Worm (Caenorhabditis elegans) whole organism, L2 larva: ENCODE data around the gene folr-1.

Experiments used
- ama-1 ChIP-seq: fragments of 150-350 bp; optimal IDR thresholded peaks from 2 replicates; lab custom pipeline; 2018; ENCODE audit warnings: inconsistent platforms
- ceh-82 ChIP-seq: fragments of 150-350 bp; optimal IDR thresholded peaks from 2 replicates; lab custom pipeline; 2014; ENCODE audit warnings: missing biosample characterization, missing genetic modification characterization
- egl-27 ChIP-seq: sonication (generic microtip); optimal IDR thresholded peaks from 3 replicates; lab custom pipeline; 2017; ENCODE audit warnings: missing biosample characterization, missing genetic modification reagents, missing genetic modification characterization
- elt-1 ChIP-seq: fragments of 150-350 bp; optimal IDR thresholded peaks from 2 replicates; lab custom pipeline; 2014; ENCODE audit warnings: missing biosample characterization, missing genetic modification characterization
- fos-1 ChIP-seq: fragments of 150-350 bp; optimal IDR thresholded peaks from 2 replicates; lab custom pipeline; 2014; ENCODE audit warnings: missing biosample characterization, missing genetic modification characterization
- gmeb-1 ChIP-seq: fragments of 150-350 bp; optimal IDR thresholded peaks from 2 replicates; lab custom pipeline; 2014; ENCODE audit warnings: missing biosample characterization, missing genetic modification characterization
- lin-13 ChIP-seq: fragments of 150-350 bp; optimal IDR thresholded peaks from 2 replicates; lab custom pipeline; 2014; ENCODE audit warnings: missing biosample characterization, missing genetic modification reagents, missing genetic modification characterization
- nhr-10 ChIP-seq: sonication (generic microtip); optimal IDR thresholded peaks from 2 replicates; lab custom pipeline; 2017; ENCODE audit warnings: missing biosample characterization, missing genetic modification characterization
- nhr-11 ChIP-seq: fragments of 150-350 bp; optimal IDR thresholded peaks from 2 replicates; lab custom pipeline; 2014; ENCODE audit warnings: missing biosample characterization, missing genetic modification characterization
- nhr-25 ChIP-seq: fragments of 150-350 bp; sonication (generic microtip); optimal IDR thresholded peaks from 3 replicates; lab custom pipeline; 2014; ENCODE audit warnings: missing biosample characterization, missing genetic modification characterization
- snpc-4 ChIP-seq: fragments of 150-350 bp; optimal IDR thresholded peaks from 2 replicates; lab custom pipeline; 2014; ENCODE audit warnings: missing biosample characterization, missing genetic modification characterization
- unc-62 ChIP-seq: fragments of 150-350 bp; optimal IDR thresholded peaks from 2 replicates; lab custom pipeline; 2014; ENCODE audit warnings: missing biosample characterization, missing genetic modification reagents, missing genetic modification characterization
- zag-1 ChIP-seq: fragments of 150-350 bp; optimal IDR thresholded peaks from 2 replicates; lab custom pipeline; 2014; ENCODE audit warnings: missing biosample characterization, missing genetic modification characterization

DNA sequence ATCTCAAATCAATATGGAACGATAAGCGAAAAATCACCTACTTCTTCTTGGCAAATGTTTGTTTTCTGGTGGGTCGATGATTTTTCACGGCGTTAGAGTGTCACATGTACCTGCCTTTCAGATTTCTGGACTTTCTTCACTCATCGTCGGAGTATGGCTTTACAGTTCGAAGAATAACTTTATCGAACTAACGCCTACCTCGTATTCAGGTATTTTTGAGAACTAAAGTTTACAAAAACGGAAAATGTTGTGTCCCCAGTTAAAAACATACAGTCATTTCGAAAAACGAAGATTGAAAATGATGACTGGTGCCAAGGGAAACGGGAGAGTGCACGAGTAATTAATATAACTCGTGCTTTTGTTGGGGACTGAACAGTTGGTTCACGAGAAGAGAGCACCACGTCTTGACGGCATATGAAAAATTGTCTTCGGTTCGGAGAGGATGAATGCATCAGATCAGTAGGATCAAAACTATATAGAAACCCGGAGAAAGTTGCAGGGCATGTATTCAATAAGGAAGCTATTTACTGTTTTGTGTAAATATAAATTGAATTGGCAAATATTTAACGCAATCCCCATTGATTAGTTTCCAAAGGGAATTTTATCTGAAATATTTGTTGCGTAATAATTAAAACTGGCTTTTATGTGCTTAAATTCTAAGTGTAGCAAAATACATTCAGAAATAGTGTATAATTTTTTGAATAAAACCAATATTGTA is 14.4 kb downstream of the folr-1 start:
- TF ChIP-seq unc-62 (GFP tag; lab: Kevin White, UChicago), result no peak
- TF ChIP-seq lin-13 (GFP tag; lab: Kevin White, UChicago), result no peak
- peak; percentile 2 for TF ChIP-seq ama-1 (lab: Kevin White, UChicago)
- no peak for TF ChIP-seq nhr-25 (tag; lab: Kevin White, UChicago)
- no peak for TF ChIP-seq egl-27 (tag; lab: Kevin White, UChicago)
- TF ChIP-seq snpc-4 (tag; lab: Kevin White, UChicago), result no peak
- no peak for TF ChIP-seq elt-1
- no peak for TF ChIP-seq zag-1 (tag; lab: Kevin White, UChicago)
- no peak for TF ChIP-seq gmeb-1 (tag; lab: Kevin White, UChicago)
- no peak for TF ChIP-seq fos-1 (tag; lab: Kevin White, UChicago)
- no peak for TF ChIP-seq nhr-10 (tag; lab: Kevin White, UChicago)
- no peak for TF ChIP-seq nhr-11 (tag; lab: Kevin White, UChicago)
- no peak for TF ChIP-seq ceh-82 (tag; lab: Kevin White, UChicago)
